Fruit fly (Drosophila melanogaster) whole organism, embryonic: ENCODE results near the gene CG11342.

Experiments used
- B-H2 ChIP-seq: fragments of 200-800 bp; sonication (Bioruptor generic); optimal IDR thresholded peaks from 2 replicates; lab custom pipeline; 2018; ENCODE audit warnings: missing biosample characterization, mild to moderate bottlenecking, missing genetic modification characterization
- Blimp-1 ChIP-seq: fragments of 200-800 bp; sonication (Bioruptor generic); optimal IDR thresholded peaks from 3 replicates; lab custom pipeline; 2018; ENCODE audit warnings: missing biosample characterization, missing genetic modification characterization, mild to moderate bottlenecking, moderate library complexity, missing genetic modification reagents
- CG10366 ChIP-seq: fragments of 200-800 bp; sonication (Bioruptor generic); IDR thresholded peaks from 2 replicates; pipeline ENCODE4 v1.3.6; 2022; ENCODE audit warnings: missing biosample characterization, missing genetic modification characterization
- CG10959 ChIP-seq: fragments of 200-800 bp; sonication (Bioruptor generic); IDR thresholded peaks from 2 replicates; pipeline ENCODE4 v1.3.6; 2022; ENCODE audit warnings: missing biosample characterization, missing genetic modification characterization
- CG12071 ChIP-seq: fragments of 200-800 bp; sonication (Bioruptor generic); optimal IDR thresholded peaks from 3 replicates; lab custom pipeline; 2018; ENCODE audit warnings: missing biosample characterization, mild to moderate bottlenecking, missing genetic modification characterization
- CG12299 ChIP-seq: fragments of 200-800 bp; sonication (Bioruptor generic); optimal IDR thresholded peaks from 2 replicates; lab custom pipeline; 2018; ENCODE audit warnings: missing biosample characterization, mild to moderate bottlenecking, missing genetic modification characterization
- CG12659 ChIP-seq: fragments of 200-800 bp; sonication (Bioruptor generic); optimal IDR thresholded peaks from 3 replicates; lab custom pipeline; 2017; ENCODE audit warnings: mild to moderate bottlenecking, missing biosample characterization, missing genetic modification reagents, missing genetic modification characterization
- CG14050 ChIP-seq: fragments of 200-800 bp; sonication (Bioruptor generic); IDR thresholded peaks from 3 replicates; pipeline ENCODE4 v1.3.6; 2022; ENCODE audit warnings: missing biosample characterization, missing genetic modification characterization
- CG15479 ChIP-seq: fragments of 200-800 bp; sonication (Bioruptor generic); optimal IDR thresholded peaks from 3 replicates; lab custom pipeline; 2019; ENCODE audit warnings: missing biosample characterization, mild to moderate bottlenecking, missing genetic modification characterization, moderate library complexity
- CG17186 ChIP-seq: fragments of 200-800 bp; sonication (Bioruptor generic); optimal IDR thresholded peaks from 3 replicates; lab custom pipeline; 2017; ENCODE audit warnings: missing biosample characterization, missing genetic modification reagents, missing genetic modification characterization
- CG17912 ChIP-seq: fragments of 200-800 bp; sonication (Bioruptor generic); optimal IDR thresholded peaks from 2 replicates; lab custom pipeline; 2018; ENCODE audit warnings: missing biosample characterization, mild to moderate bottlenecking, missing genetic modification characterization
- CG1832 ChIP-seq: fragments of 200-800 bp; sonication (Bioruptor generic); optimal IDR thresholded peaks from 2 replicates; lab custom pipeline; 2017; ENCODE audit warnings: missing biosample characterization, mild to moderate bottlenecking, missing genetic modification characterization, inconsistent platforms
- CG2199 ChIP-seq: fragments of 200-800 bp; sonication (Bioruptor generic); IDR thresholded peaks from 3 replicates; pipeline ENCODE4 v1.3.6; 2022; ENCODE audit warnings: missing biosample characterization, missing genetic modification characterization
- CG2875 ChIP-seq: fragments of 200-800 bp; sonication (Bioruptor generic); optimal IDR thresholded peaks from 2 replicates; lab custom pipeline; 2017; ENCODE audit warnings: missing biosample characterization, mild to moderate bottlenecking, missing genetic modification characterization, missing genetic modification reagents
- CG3065 ChIP-seq: fragments of 200-800 bp; sonication (Bioruptor generic); optimal IDR thresholded peaks from 2 replicates; lab custom pipeline; 2016; ENCODE audit warnings: missing biosample characterization, missing genetic modification characterization
- CG4360 ChIP-seq: fragments of 200-800 bp; sonication (Bioruptor generic); IDR thresholded peaks from 2 replicates; pipeline ENCODE4 v1.3.6; 2022; ENCODE audit warnings: missing biosample characterization, missing genetic modification characterization
- CG4424 ChIP-seq: fragments of 200-800 bp; sonication (Bioruptor generic); optimal IDR thresholded peaks from 3 replicates; lab custom pipeline; 2016; ENCODE audit warnings: missing biosample characterization, missing genetic modification characterization
- CG4617 ChIP-seq: fragments of 200-800 bp; sonication (Bioruptor generic); optimal IDR thresholded peaks from 3 replicates; lab custom pipeline; 2016; ENCODE audit warnings: missing biosample characterization, missing genetic modification characterization, borderline replicate concordance
- CG7786 ChIP-seq: fragments of 200-800 bp; sonication (Bioruptor generic); optimal IDR thresholded peaks from 2 replicates; lab custom pipeline; 2016; ENCODE audit warnings: missing biosample characterization, missing genetic modification characterization
- CG8944 ChIP-seq: fragments of 200-800 bp; sonication (Bioruptor generic); optimal IDR thresholded peaks from 3 replicates; lab custom pipeline; 2016; ENCODE audit warnings: missing biosample characterization, missing genetic modification characterization
- CG9876 ChIP-seq: fragments of 200-800 bp; sonication (Bioruptor generic); optimal IDR thresholded peaks from 2 replicates; lab custom pipeline; 2016; ENCODE audit warnings: missing biosample characterization, missing genetic modification characterization
- Doc3 ChIP-seq: fragments of 200-800 bp; sonication (Bioruptor generic); IDR thresholded peaks from 3 replicates; pipeline ENCODE4 v1.3.6; 2022; ENCODE audit warnings: missing biosample characterization, missing genetic modification characterization; ENCODE audit not compliant: partially characterized antibody
- Elba2 ChIP-seq: fragments of 200-800 bp; sonication (Bioruptor generic); optimal IDR thresholded peaks from 3 replicates; lab custom pipeline; 2016; ENCODE audit warnings: missing biosample characterization, missing genetic modification characterization
- Gsc ChIP-seq: fragments of 200-800 bp; sonication (Bioruptor generic); IDR thresholded peaks from 2 replicates; pipeline ENCODE4 v1.3.6; 2022; ENCODE audit warnings: missing biosample characterization, missing genetic modification characterization
- Lhr ChIP-seq: fragments of 200-800 bp; sonication (Bioruptor generic); optimal IDR thresholded peaks from 3 replicates; lab custom pipeline; 2017; ENCODE audit warnings: mild to moderate bottlenecking, missing biosample characterization, missing genetic modification reagents, missing genetic modification characterization
- Neu2 ChIP-seq: fragments of 200-800 bp; sonication (Bioruptor generic); optimal IDR thresholded peaks from 3 replicates; lab custom pipeline; 2016; ENCODE audit warnings: missing biosample characterization, missing genetic modification characterization, borderline replicate concordance
- Sry-δ ChIP-seq: fragments of 200-800 bp; sonication (Bioruptor generic); optimal IDR thresholded peaks from 2 replicates; lab custom pipeline; 2016; ENCODE audit warnings: missing biosample characterization, missing genetic modification characterization
- Trl ChIP-seq, 3 experiments: fragments of >200 bp in 2 of 3; fragments of 200-800 bp in 1 of 3; sonication (Bioruptor generic) in 1 of 3; optimal IDR thresholded peaks; 2 replicates in 1 of 3; 3 replicates in 2 of 3; lab custom pipeline; 2016 to 2017; ENCODE audit warnings: missing biosample characterization in 1 of 3, missing genetic modification characterization in 1 of 3
- Xbp1 ChIP-seq: fragments of 200-800 bp; sonication (Bioruptor generic); optimal IDR thresholded peaks from 3 replicates; lab custom pipeline; 2016; ENCODE audit warnings: missing biosample characterization, mild to moderate bottlenecking, missing genetic modification characterization
- ab ChIP-seq: fragments of 200-800 bp; sonication (Bioruptor generic); optimal IDR thresholded peaks from 2 replicates; lab custom pipeline; 2016; ENCODE audit warnings: missing biosample characterization, missing genetic modification characterization
- bsh ChIP-seq, 2 experiments: fragments of 200-800 bp; sonication (Bioruptor generic); optimal IDR thresholded peaks; 2 replicates each; lab custom pipeline; 2017 to 2018; ENCODE audit warnings: mild to moderate bottlenecking in 2 of 2, missing biosample characterization in 2 of 2, missing genetic modification characterization in 2 of 2, moderate library complexity in 1 of 2
- cg ChIP-seq: fragments of 200-800 bp; sonication (Bioruptor generic); optimal IDR thresholded peaks from 3 replicates; lab custom pipeline; 2019; ENCODE audit warnings: missing biosample characterization, mild to moderate bottlenecking, missing genetic modification characterization, moderate library complexity
- ci ChIP-seq: fragments of 200-800 bp; sonication (Bioruptor generic); IDR thresholded peaks from 3 replicates; pipeline ENCODE4 v1.3.6; 2022; ENCODE audit warnings: missing biosample characterization, missing genetic modification characterization
- da ChIP-seq: fragments of 200-800 bp; sonication (Bioruptor generic); optimal IDR thresholded peaks from 2 replicates; lab custom pipeline; 2016; ENCODE audit warnings: missing biosample characterization, missing genetic modification characterization
- dmrt11E ChIP-seq: fragments of 200-800 bp; sonication (Bioruptor generic); optimal IDR thresholded peaks from 3 replicates; lab custom pipeline; 2018; ENCODE audit warnings: missing biosample characterization, mild to moderate bottlenecking, missing genetic modification characterization, moderate library complexity
- ewg ChIP-seq: fragments of 200-800 bp; sonication (Bioruptor generic); optimal IDR thresholded peaks from 3 replicates; lab custom pipeline; 2017; ENCODE audit warnings: mild to moderate bottlenecking, missing biosample characterization, missing genetic modification reagents, missing genetic modification characterization
- gcm ChIP-seq: fragments of 200-800 bp; sonication (Bioruptor generic); optimal IDR thresholded peaks from 2 replicates; lab custom pipeline; 2019; ENCODE audit warnings: missing biosample characterization, mild to moderate bottlenecking, missing genetic modification characterization, moderate library complexity
- gem ChIP-seq: fragments of 200-800 bp; sonication (Bioruptor generic); optimal IDR thresholded peaks from 2 replicates; lab custom pipeline; 2019; ENCODE audit warnings: missing biosample characterization, mild to moderate bottlenecking, missing genetic modification characterization, moderate library complexity
- hkb ChIP-seq, 2 experiments: fragments of 200-800 bp in 1 of 2; fragments of >200 bp in 1 of 2; sonication (Bioruptor generic) in 1 of 2; IDR thresholded peaks in 1 of 2; optimal IDR thresholded peaks in 1 of 2; 2 replicates each; pipeline versions ENCODE4 v1.3.6 to Lab custom; 2017 to 2022; ENCODE audit warnings: missing biosample characterization in 1 of 2, missing genetic modification characterization in 1 of 2
- lab ChIP-seq: fragments of 200-800 bp; sonication (Bioruptor generic); optimal IDR thresholded peaks from 3 replicates; lab custom pipeline; 2017; ENCODE audit warnings: missing biosample characterization, missing genetic modification characterization, mild to moderate bottlenecking, moderate library complexity, missing genetic modification reagents
- lilli ChIP-seq: fragments of 200-800 bp; sonication (Bioruptor generic); optimal IDR thresholded peaks from 3 replicates; lab custom pipeline; 2016; ENCODE audit warnings: missing biosample characterization, missing genetic modification characterization
- luna ChIP-seq: fragments of 200-800 bp; sonication (Bioruptor generic); optimal IDR thresholded peaks from 2 replicates; lab custom pipeline; 2016; ENCODE audit warnings: missing biosample characterization, missing genetic modification characterization
- pita ChIP-seq: fragments of 200-800 bp; sonication (Bioruptor generic); optimal IDR thresholded peaks from 2 replicates; lab custom pipeline; 2017; ENCODE audit warnings: missing biosample characterization, mild to moderate bottlenecking, missing genetic modification characterization
- psq ChIP-seq: fragments of 200-800 bp; sonication (Bioruptor generic); optimal IDR thresholded peaks from 2 replicates; lab custom pipeline; 2017; ENCODE audit warnings: missing biosample characterization, missing genetic modification characterization
- sens ChIP-seq: fragments of 200-800 bp; sonication (Bioruptor generic); peaks from one replicate; lab custom pipeline; 2016; ENCODE audit warnings: missing biosample characterization, missing genetic modification characterization
- sima ChIP-seq: fragments of 200-800 bp; sonication (Bioruptor generic); optimal IDR thresholded peaks from 2 replicates; lab custom pipeline; 2016; ENCODE audit warnings: missing biosample characterization, missing genetic modification characterization
- sug ChIP-seq: fragments of 200-800 bp; optimal IDR thresholded peaks from 2 replicates; lab custom pipeline; 2019; ENCODE audit warnings: missing biosample characterization, mild to moderate bottlenecking, missing genetic modification characterization, moderate library complexity
- vvl ChIP-seq: fragments of 200-800 bp; sonication (Bioruptor generic); IDR thresholded peaks from 2 replicates; pipeline ENCODE4 v1.3.6; 2022; ENCODE audit warnings: missing biosample characterization, missing genetic modification characterization
- wek ChIP-seq: fragments of 200-800 bp; sonication (Bioruptor generic); optimal IDR thresholded peaks from 3 replicates; lab custom pipeline; 2018; ENCODE audit warnings: missing biosample characterization, mild to moderate bottlenecking, missing genetic modification characterization, moderate library complexity
- yki ChIP-seq: fragments of >200 bp; optimal IDR thresholded peaks from 3 replicates; lab custom pipeline; 2018

Gene CG11342

dm6 chr3L:4363484-4363883 lies 3.8 kb downstream of the CG11342 start:
- TF ChIP-seq CG17186 (GFP tag; lab: Kevin White, UChicago) = no peak
- TF ChIP-seq CG4424 (GFP tag; lab: Kevin White, UChicago) = no peak
- no peak for TF ChIP-seq CG10959 (GFP tag; lab: Robert Waterston, UW)
- no peak for TF ChIP-seq CG17912 (GFP tag; lab: Kevin White, UChicago)
- no peak for TF ChIP-seq da (GFP tag; lab: Kevin White, UChicago)
- no peak for TF ChIP-seq Xbp1
- no peak for TF ChIP-seq ewg
- TF ChIP-seq bsh (GFP tag; optimal IDR thresholded peaks at IDR 0.05; lab: Kevin White, UChicago) = peak in 1 of 2 experiments; percentile 4
- TF ChIP-seq Elba2 (GFP tag; lab: Kevin White, UChicago) = peak; percentile 93
- peak; percentile 79 for TF ChIP-seq Neu2 (GFP tag; lab: Kevin White, UChicago)
- no peak for TF ChIP-seq lab
- no peak for TF ChIP-seq CG14050
- peak; percentile 22 to 71 for TF ChIP-seq Trl (optimal IDR thresholded peaks at IDR 0.05; lab: Kevin White, UChicago)
- TF ChIP-seq Trl (GFP tag; optimal IDR thresholded peaks at IDR 0.05; lab: Kevin White, UChicago) = no peak
- peak; percentile 44 for TF ChIP-seq yki (lab: Kevin White, UChicago)
- no peak for TF ChIP-seq CG7786 (GFP tag; lab: Kevin White, UChicago)
- no peak for TF ChIP-seq lilli (GFP tag; lab: Kevin White, UChicago)
- TF ChIP-seq sug (tag; lab: Kevin White, UChicago) = no peak
- TF ChIP-seq B-H2 (GFP tag; lab: Kevin White, UChicago) = no peak
- TF ChIP-seq Lhr (GFP tag; lab: Kevin White, UChicago) = no peak
- TF ChIP-seq gem = no peak
- no peak for TF ChIP-seq CG2875
- TF ChIP-seq pita (GFP tag; lab: Kevin White, UChicago) = no peak
- TF ChIP-seq sima (GFP tag; lab: Kevin White, UChicago) = no peak
- TF ChIP-seq CG15479 (GFP tag; lab: Kevin White, UChicago) = peak; percentile 78

dm6 chr3L:4362937-4363336 lies 4.3 kb downstream of the CG11342 start:
- TF ChIP-seq CG3065 (GFP tag; lab: Kevin White, UChicago) (no peak), CG4360 (GFP tag; lab: Robert Waterston, UW) (peak; percentile 93), CG10366 (GFP tag; lab: Robert Waterston, UW) (no peak), ci (GFP tag; lab: Robert Waterston, UW) (no peak), sens (GFP tag; lab: Kevin White, UChicago) (peak; percentile 41), CG2199 (peak; percentile 45; the same call in 2 of the 3 replicates), Blimp-1 (GFP tag; lab: Kevin White, UChicago) (peak; percentile 44), psq (GFP tag; lab: Kevin White, UChicago) (no peak), CG4617 (no peak), ab (GFP tag; lab: Kevin White, UChicago) (no peak)

dm6 chr3L:4360376-4360703 lies 6.9 kb downstream of the CG11342 start:
- no peak for TF ChIP-seq CG9876
- TF ChIP-seq gem = no peak
- no peak for TF ChIP-seq wek (GFP tag; lab: Kevin White, UChicago)
- no peak for TF ChIP-seq Doc3
- no peak for TF ChIP-seq CG12659
- TF ChIP-seq gcm (GFP tag; lab: Kevin White, UChicago) = no peak
- no peak for TF ChIP-seq Gsc
- TF ChIP-seq luna (GFP tag; lab: Kevin White, UChicago) = no peak
- TF ChIP-seq CG1832 (GFP tag; lab: Kevin White, UChicago) = peak; percentile 55
- TF ChIP-seq CG12299 (tag; lab: Kevin White, UChicago) = no peak
- no peak for TF ChIP-seq dmrt11E (tag; lab: Kevin White, UChicago)
- no peak for TF ChIP-seq cg (GFP tag; lab: Kevin White, UChicago)
- TF ChIP-seq Sry-δ (GFP tag; lab: Kevin White, UChicago) = no peak
- no peak for TF ChIP-seq hkb (optimal IDR thresholded peaks at IDR 0.05; lab: Kevin White, UChicago)
- no peak for TF ChIP-seq hkb (GFP tag; IDR thresholded peaks at IDR 0.05; lab: Robert Waterston, UW)
- TF ChIP-seq CG12071 = no peak
- TF ChIP-seq CG8944 (GFP tag; lab: Kevin White, UChicago) = no peak
- TF ChIP-seq vvl (GFP tag; lab: Robert Waterston, UW) = peak; percentile 77
